Worm (Caenorhabditis elegans) whole organism, L4 larva: ENCODE measurements around the gene nlp-80.

ENCODE experiments used
- D1046.2 ChIP-seq: fragments of 200-800 bp; sonication (Bioruptor generic); IDR thresholded peaks from 2 replicates; pipeline ENCODE4 v1.3.6; 2022; ENCODE audit warnings: missing genetic modification characterization, missing compliant biosample characterization
- F44E2.7 ChIP-seq: fragments of 200-800 bp; sonication (Bioruptor generic); IDR thresholded peaks from 2 replicates; pipeline ENCODE4 v2.1.2; 2022; ENCODE audit warnings: missing genetic modification characterization, missing compliant biosample characterization
- Y105C5A.15 ChIP-seq: fragments of 200-800 bp; sonication (Bioruptor generic); IDR thresholded peaks from 2 replicates; pipeline ENCODE4 v1.3.6; 2022; ENCODE audit warnings: missing genetic modification characterization, missing compliant biosample characterization
- ZK337.2 ChIP-seq: fragments of 200-800 bp; sonication (Bioruptor generic); IDR thresholded peaks from 2 replicates; pipeline ENCODE4 v1.3.6; 2022; ENCODE audit warnings: missing genetic modification reagents, missing genetic modification characterization, missing compliant biosample characterization
- aha-1 ChIP-seq: fragments of 150-350 bp; peaks from one replicate; lab custom pipeline; 2014; ENCODE audit warnings: missing biosample characterization, missing genetic modification characterization
- ceh-20 ChIP-seq: fragments of 200-800 bp; sonication (Bioruptor generic); IDR thresholded peaks from 2 replicates; pipeline ENCODE4 v1.3.6; 2022; ENCODE audit warnings: missing genetic modification reagents, missing genetic modification characterization, missing compliant biosample characterization
- ceh-32 ChIP-seq: sonication (generic microtip); optimal IDR thresholded peaks from 2 replicates; lab custom pipeline; 2016; ENCODE audit warnings: mild to moderate bottlenecking, missing genetic modification characterization, missing compliant biosample characterization; ENCODE audit not compliant: poor library complexity
- ceh-44 ChIP-seq: fragments of 200-800 bp; sonication (Bioruptor generic); IDR thresholded peaks from 2 replicates; pipeline ENCODE4 v1.3.6; 2022; ENCODE audit warnings: missing genetic modification reagents, missing genetic modification characterization, missing compliant biosample characterization
- daf-16 ChIP-seq, 3 experiments: sonication (generic microtip); optimal IDR thresholded peaks; 2 replicates each; lab custom pipeline; 2016 to 2017; ENCODE audit warnings: missing genetic modification characterization in 3 of 3, missing genetic modification reagents in 3 of 3, mild to moderate bottlenecking in 2 of 3, missing compliant biosample characterization in 2 of 3, missing biosample characterization in 1 of 3, moderate library complexity in 1 of 3
- dmd-8 ChIP-seq: fragments of 200-800 bp; sonication (Bioruptor generic); IDR thresholded peaks from 2 replicates; pipeline ENCODE4 v1.3.6; 2022; ENCODE audit warnings: missing genetic modification characterization, missing compliant biosample characterization
- dmd-9 ChIP-seq: fragments of 200-800 bp; sonication (Bioruptor generic); IDR thresholded peaks from 2 replicates; pipeline ENCODE4 v1.3.6; 2022; ENCODE audit warnings: missing genetic modification reagents, missing genetic modification characterization, missing compliant biosample characterization
- dpl-1 ChIP-seq: fragments of 150-350 bp; optimal IDR thresholded peaks from 2 replicates; lab custom pipeline; 2014; ENCODE audit warnings: missing biosample characterization, missing genetic modification reagents, missing genetic modification characterization
- duxl-1 ChIP-seq: sonication (generic microtip); optimal IDR thresholded peaks from 2 replicates; lab custom pipeline; 2016; ENCODE audit warnings: mild to moderate bottlenecking, missing genetic modification characterization, moderate library complexity, missing compliant biosample characterization; ENCODE audit not compliant: poor library complexity
- dve-1 ChIP-seq: sonication (generic microtip); optimal IDR thresholded peaks from 2 replicates; lab custom pipeline; 2017; ENCODE audit warnings: antibody characterized with exemption, mild to moderate bottlenecking, missing genetic modification characterization, missing compliant biosample characterization; ENCODE audit not compliant: insufficient read depth
- egl-27 ChIP-seq: sonication (generic microtip); optimal IDR thresholded peaks from 3 replicates; lab custom pipeline; 2017; ENCODE audit warnings: missing biosample characterization, missing genetic modification reagents, missing genetic modification characterization
- egl-43 ChIP-seq: fragments of 200-800 bp; sonication (Bioruptor generic); IDR thresholded peaks from 2 replicates; pipeline ENCODE4 v1.3.6; 2022; ENCODE audit warnings: missing genetic modification reagents, missing genetic modification characterization, missing compliant biosample characterization
- fkh-10 ChIP-seq: fragments of 150-350 bp; optimal IDR thresholded peaks from 2 replicates; lab custom pipeline; 2014; ENCODE audit warnings: missing biosample characterization, missing genetic modification reagents, missing genetic modification characterization
- hif-1 ChIP-seq, 2 experiments: sonication (generic microtip); optimal IDR thresholded peaks; 2 replicates each; lab custom pipeline; 2016 to 2017; ENCODE audit warnings: missing compliant biosample characterization in 2 of 2, missing genetic modification characterization in 2 of 2, missing genetic modification reagents in 2 of 2, missing genotype in 2 of 2, mild to moderate bottlenecking in 1 of 2
- hlh-30 ChIP-seq: sonication (generic microtip); optimal IDR thresholded peaks from 2 replicates; lab custom pipeline; 2017; ENCODE audit warnings: antibody characterized with exemption, mild to moderate bottlenecking, missing genetic modification characterization, missing compliant biosample characterization; ENCODE audit not compliant: insufficient read depth
- hmg-1.1 ChIP-seq: fragments of 200-800 bp; sonication (Bioruptor generic); IDR thresholded peaks from 2 replicates; pipeline ENCODE4 v1.3.6; 2022; ENCODE audit warnings: missing genetic modification reagents, missing genetic modification characterization, missing compliant biosample characterization
- jun-1 ChIP-seq: fragments of 150-350 bp; optimal IDR thresholded peaks from 2 replicates; lab custom pipeline; 2014; ENCODE audit warnings: missing biosample characterization, missing genetic modification reagents, missing genetic modification characterization
- lin-1 ChIP-seq: fragments of 200-800 bp; sonication (Bioruptor generic); IDR thresholded peaks from 2 replicates; pipeline ENCODE4 v1.3.6; 2022; ENCODE audit warnings: missing genetic modification reagents, missing genetic modification characterization, missing compliant biosample characterization
- lin-13 ChIP-seq: fragments of 150-350 bp; optimal IDR thresholded peaks from 2 replicates; lab custom pipeline; 2014; ENCODE audit warnings: missing biosample characterization, missing genetic modification reagents, missing genetic modification characterization
- madf-5 ChIP-seq, 2 experiments: fragments of 200-800 bp; sonication (Bioruptor generic); IDR thresholded peaks; 2 replicates each; pipeline ENCODE4 v1.3.6; 2022; ENCODE audit warnings: missing compliant biosample characterization in 2 of 2, missing genetic modification characterization in 2 of 2
- mes-2 ChIP-seq: sonication (generic microtip); optimal IDR thresholded peaks from 2 replicates; lab custom pipeline; 2016; ENCODE audit warnings: missing genotype, mild to moderate bottlenecking, missing genetic modification characterization, missing compliant biosample characterization; ENCODE audit not compliant: poor library complexity, severe bottlenecking
- mxl-2 ChIP-seq: fragments of 200-800 bp; sonication (Bioruptor generic); conservative IDR thresholded peaks from 2 replicates; pipeline ENCODE4 v1.3.6; 2022; ENCODE audit warnings: missing genetic modification reagents, missing genetic modification characterization, missing compliant biosample characterization
- nhr-11 ChIP-seq: fragments of 150-350 bp; optimal IDR thresholded peaks from 2 replicates; lab custom pipeline; 2014; ENCODE audit warnings: missing biosample characterization, missing genetic modification characterization
- nhr-25 ChIP-seq: sonication (generic microtip); optimal IDR thresholded peaks from 2 replicates; lab custom pipeline; 2017; ENCODE audit warnings: missing genetic modification characterization, mild to moderate bottlenecking, missing compliant biosample characterization, antibody characterized with exemption, moderate library complexity, borderline replicate concordance; ENCODE audit not compliant: insufficient read depth
- nhr-28 ChIP-seq: fragments of 150-350 bp; optimal IDR thresholded peaks from 2 replicates; lab custom pipeline; 2014; ENCODE audit warnings: missing biosample characterization, missing genetic modification characterization
- pha-4 ChIP-seq, 2 experiments: fragments of 150-350 bp in 1 of 2; fragments of 200-800 bp in 1 of 2; sonication (Bioruptor generic) in 1 of 2; IDR thresholded peaks in 1 of 2; optimal IDR thresholded peaks in 1 of 2; 2 replicates each; pipeline versions ENCODE4 v1.3.6 to Lab custom; 2014 to 2022; ENCODE audit warnings: missing genetic modification characterization in 2 of 2, missing genetic modification reagents in 2 of 2, missing biosample characterization in 1 of 2, missing compliant biosample characterization in 1 of 2
- saeg-2 ChIP-seq: fragments of 200-800 bp; sonication (Bioruptor generic); IDR thresholded peaks from 2 replicates; pipeline ENCODE4 v1.3.6; 2022; ENCODE audit warnings: missing genetic modification reagents, missing genetic modification characterization, missing compliant biosample characterization
- spr-1 ChIP-seq: sonication (generic microtip); optimal IDR thresholded peaks from 2 replicates; lab custom pipeline; 2016; ENCODE audit warnings: mild to moderate bottlenecking, missing genetic modification characterization, missing compliant biosample characterization
- tag-97 ChIP-seq: fragments of 200-800 bp; sonication (Bioruptor generic); IDR thresholded peaks from 2 replicates; pipeline ENCODE4 v1.3.6; 2022; ENCODE audit warnings: missing genetic modification characterization, missing compliant biosample characterization
- unc-130 ChIP-seq: sonication (generic microtip); optimal IDR thresholded peaks from 2 replicates; lab custom pipeline; 2016; ENCODE audit warnings: missing genetic modification reagents, missing genetic modification characterization, missing compliant biosample characterization
- unc-62 ChIP-seq, 3 experiments: fragments of 150-350 bp in 1 of 3; sonication (generic microtip); optimal IDR thresholded peaks in 2 of 3; peaks in 1 of 3; 1 replicate in 1 of 3; 2 replicates in 2 of 3; lab custom pipeline; 2014 to 2017; ENCODE audit warnings: missing biosample characterization in 3 of 3, missing genetic modification characterization in 3 of 3, missing genetic modification reagents in 3 of 3, missing genotype in 1 of 3
- vab-7 ChIP-seq: fragments of 200-800 bp; sonication (Bioruptor generic); IDR thresholded peaks from 2 replicates; pipeline ENCODE4 v1.3.6; 2022; ENCODE audit warnings: missing genetic modification reagents, missing genetic modification characterization, missing compliant biosample characterization
- zip-2 ChIP-seq: fragments of 150-350 bp; optimal IDR thresholded peaks from 2 replicates; lab custom pipeline; 2014; ENCODE audit warnings: missing biosample characterization, missing genetic modification characterization

The nlp-80 gene

DNA sequence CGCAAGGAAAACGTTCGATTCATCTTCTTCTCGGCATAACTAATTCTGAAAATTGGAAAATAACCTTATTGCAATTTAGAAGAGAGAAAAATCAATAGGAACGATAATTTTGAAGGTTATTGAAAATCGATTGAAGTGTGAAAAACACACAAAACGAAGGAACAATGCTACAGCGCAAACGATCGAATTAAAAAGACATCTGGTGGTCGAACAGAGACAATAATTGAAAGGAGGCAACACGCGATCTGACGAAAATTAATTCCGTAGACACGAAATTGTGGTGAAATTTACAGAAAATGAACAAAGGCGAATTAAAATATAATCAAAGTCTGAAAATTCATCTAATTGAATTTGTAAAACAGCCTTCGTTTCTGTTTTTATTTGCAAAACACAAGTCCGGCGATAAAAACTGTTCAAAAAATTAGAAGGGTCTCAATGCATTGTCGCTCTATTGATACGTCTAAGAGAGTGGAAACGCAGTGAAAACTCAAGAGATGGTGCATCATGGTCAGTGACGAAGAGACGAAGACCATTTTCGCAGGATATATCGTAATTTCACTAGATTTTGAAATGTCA is 25.9 kb downstream of the nlp-80 start, which contains the start of gene pak-2 (continued):
- peak; percentile 67 for TF ChIP-seq vab-7 (GFP tag; lab: Robert Waterston, UW)
- TF ChIP-seq ceh-44: 0 out of 2 replicates have a peak, but pooled peaks have one; percentile 11
- TF ChIP-seq F44E2.7 (GFP tag; lab: Robert Waterston, UW): no peak
- TF ChIP-seq duxl-1 (tag; lab: Kevin White, UChicago): peak; percentile 28
- TF ChIP-seq spr-1: no peak
- peak; percentile 63 for TF ChIP-seq hmg-1.1 (GFP tag; lab: Robert Waterston, UW)
- TF ChIP-seq dve-1 (tag; lab: Kevin White, UChicago): peak; percentile 74
- no peak for TF ChIP-seq ceh-32
- peak; percentile 57 for TF ChIP-seq hlh-30 (tag; lab: Kevin White, UChicago)
- peak; percentile 69 for TF ChIP-seq lin-13
- no peak for TF ChIP-seq lin-1 (GFP tag; lab: Robert Waterston, UW)
- TF ChIP-seq nhr-25 (tag; lab: Kevin White, UChicago): peak; percentile 62
- TF ChIP-seq tag-97 (GFP tag; lab: Robert Waterston, UW): no peak
- peak; percentile 91 for TF ChIP-seq unc-130
- TF ChIP-seq saeg-2: no peak
- no peak for TF ChIP-seq zip-2 (tag; lab: Kevin White, UChicago)
- TF ChIP-seq D1046.2 (GFP tag; lab: Robert Waterston, UW): no peak
- peak; percentile 67 for TF ChIP-seq nhr-28 (tag; lab: Kevin White, UChicago)

DNA sequence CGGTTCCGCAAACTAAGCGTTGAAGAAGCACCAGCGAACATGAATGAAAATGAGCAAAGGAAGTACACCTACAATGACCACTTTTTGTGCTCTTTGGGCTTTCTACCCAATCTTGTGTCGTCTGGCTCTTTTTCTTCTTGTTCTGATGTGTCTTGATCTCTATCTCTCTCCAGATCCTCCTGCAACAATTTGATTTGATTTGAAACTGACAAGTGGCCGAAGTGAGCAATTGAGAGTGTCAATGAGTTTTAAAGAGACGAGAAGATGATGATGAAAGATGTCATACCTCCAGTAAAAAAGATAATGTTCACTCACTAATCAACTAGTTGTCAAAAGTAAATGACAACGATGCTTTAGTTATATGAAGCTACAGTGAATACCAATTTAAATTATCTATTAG is 30.7 kb downstream of the nlp-80 start, which contains the start of gene pptr-2:
Gene pptr-2, minus strand, starts transcription at position 184 of the 400 bp plus-strand sequence.
- TF ChIP-seq daf-16 (GFP tag; optimal IDR thresholded peaks at IDR 0.05; lab: Kevin White, UChicago) (no peak), daf-16 (tag; optimal IDR thresholded peaks at IDR 0.05; lab: Kevin White, UChicago) (no peak), nhr-11 (peak; percentile 58), egl-27 (tag; lab: Kevin White, UChicago) (no peak), ceh-20 (GFP tag; lab: Robert Waterston, UW) (0 out of 2 replicates have a peak, but pooled peaks have one; percentile 39), duxl-1 (tag; lab: Kevin White, UChicago) (no peak), unc-62 (GFP tag; optimal IDR thresholded peaks at IDR 0.05 in 1 of 2; lab: Kevin White, UChicago) (peak in 1 of 2 experiments; percentile 74), unc-62 (tag; optimal IDR thresholded peaks at IDR 0.05; lab: Kevin White, UChicago) (no peak)
- TF ChIP-seq, all 104 proteins: peak for 3

DNA sequence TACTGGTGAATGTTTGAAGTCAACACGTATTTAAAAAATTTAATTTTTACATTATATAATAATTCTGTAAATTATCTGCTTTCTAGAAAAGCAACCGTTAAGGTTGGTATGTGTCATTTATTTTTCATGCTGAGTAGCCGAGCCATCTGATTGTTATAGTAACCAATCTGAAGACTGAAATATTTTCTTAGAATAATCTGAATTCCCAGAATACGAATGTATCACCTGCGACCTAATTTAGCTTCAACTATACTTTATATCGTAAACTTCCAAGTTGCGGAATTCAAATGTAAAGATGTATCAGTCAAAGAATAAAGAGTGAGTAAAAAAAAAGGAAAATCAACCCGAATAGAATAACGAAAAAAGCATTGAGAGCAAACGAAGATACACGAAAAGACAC is 32.2 kb downstream of the nlp-80 start:
- TF ChIP-seq fkh-10 (GFP tag; lab: Kevin White, UChicago) (peak; percentile 11), aha-1 (peak; percentile 72), egl-27 (tag; lab: Kevin White, UChicago) (no peak)

DNA sequence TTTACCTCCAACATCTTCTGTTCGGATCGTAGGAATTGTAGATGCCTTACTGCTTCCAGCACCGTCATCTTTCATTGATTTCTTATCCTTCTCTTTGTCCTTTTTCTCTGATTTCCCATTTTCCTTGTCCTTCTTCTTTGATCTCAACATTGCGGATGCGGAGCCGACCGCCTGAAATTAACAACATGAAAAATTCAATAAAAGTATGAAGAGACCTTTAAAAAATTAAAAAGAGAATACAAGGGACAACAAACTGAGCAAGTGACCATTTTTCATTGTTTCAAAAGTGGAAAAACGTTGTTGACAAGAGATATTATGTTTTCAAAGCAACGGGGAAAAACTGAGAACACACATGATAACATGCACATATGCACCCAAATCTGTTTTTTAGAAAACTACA is 34.7 kb downstream of the nlp-80 start:
- TF ChIP-seq nhr-25 (tag; lab: Kevin White, UChicago): no peak
- TF ChIP-seq egl-43 (GFP tag; lab: Robert Waterston, UW): no peak
- peak in 1 of 2 experiments; percentile 93 for TF ChIP-seq unc-62 (GFP tag; optimal IDR thresholded peaks at IDR 0.05 in 1 of 2; lab: Kevin White, UChicago)
- no peak for TF ChIP-seq unc-62 (tag; optimal IDR thresholded peaks at IDR 0.05; lab: Kevin White, UChicago)
- no peak for TF ChIP-seq dmd-8 (GFP tag; lab: Robert Waterston, UW)

DNA sequence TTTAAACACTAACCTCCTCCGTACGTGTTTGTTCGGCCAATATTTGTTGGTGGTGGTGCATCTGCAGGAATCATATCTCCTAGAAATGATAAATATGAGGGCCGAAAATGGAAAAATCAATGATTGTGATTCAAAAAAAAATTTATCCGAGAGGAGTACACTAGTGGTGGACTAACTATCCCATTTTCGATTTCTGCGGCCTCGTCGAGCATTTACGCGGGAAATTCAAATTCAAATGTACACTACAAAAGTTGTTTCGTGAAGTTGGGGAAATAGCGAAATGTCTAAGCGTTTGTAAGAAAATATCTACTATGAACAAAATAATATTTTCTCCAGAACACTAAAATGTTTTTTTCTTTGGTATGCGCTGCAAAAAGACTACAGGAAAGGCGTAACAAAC is 36.1 kb downstream of the nlp-80 start:
- no peak for TF ChIP-seq D1046.2 (GFP tag; lab: Robert Waterston, UW)
- no peak for TF ChIP-seq madf-5 (GFP tag; IDR thresholded peaks at IDR 0.05; lab: Robert Waterston, UW)
- no peak for TF ChIP-seq Y105C5A.15 (GFP tag; lab: Robert Waterston, UW)
- TF ChIP-seq dpl-1 (GFP tag; lab: Kevin White, UChicago): peak; percentile 95
- no peak for TF ChIP-seq pha-4 (GFP tag; IDR thresholded peaks at IDR 0.05; lab: Robert Waterston, UW)
- TF ChIP-seq pha-4 (tag; optimal IDR thresholded peaks at IDR 0.05; lab: Kevin White, UChicago): no peak
- TF ChIP-seq hlh-30 (tag; lab: Kevin White, UChicago): peak; percentile 14
- TF ChIP-seq hif-1 (tag; optimal IDR thresholded peaks at IDR 0.05; lab: Kevin White, UChicago): peak in 1 of 2 experiments; percentile 82
- no peak for TF ChIP-seq zip-2 (tag; lab: Kevin White, UChicago)
- peak; percentile 68 for TF ChIP-seq duxl-1 (tag; lab: Kevin White, UChicago)
- peak; percentile 69 for TF ChIP-seq dmd-9
- TF ChIP-seq unc-130: peak; percentile 88
- TF ChIP-seq spr-1: peak; percentile 41
- peak; percentile 97 for TF ChIP-seq mes-2 (tag; lab: Kevin White, UChicago)
- TF ChIP-seq mxl-2 (GFP tag; lab: Robert Waterston, UW): no peak
- no peak for TF ChIP-seq jun-1
- no peak for TF ChIP-seq egl-27 (tag; lab: Kevin White, UChicago)
- TF ChIP-seq ZK337.2 (GFP tag; lab: Robert Waterston, UW): 0 out of 2 replicates have a peak, but pooled peaks have one; percentile 53
- no peak for TF ChIP-seq hmg-1.1 (GFP tag; lab: Robert Waterston, UW)
- TF ChIP-seq ceh-44: no peak
